Fruit fly (Drosophila melanogaster): Measurements from ENCODE around the gene CG14722.

Gene CG14722

DNA sequence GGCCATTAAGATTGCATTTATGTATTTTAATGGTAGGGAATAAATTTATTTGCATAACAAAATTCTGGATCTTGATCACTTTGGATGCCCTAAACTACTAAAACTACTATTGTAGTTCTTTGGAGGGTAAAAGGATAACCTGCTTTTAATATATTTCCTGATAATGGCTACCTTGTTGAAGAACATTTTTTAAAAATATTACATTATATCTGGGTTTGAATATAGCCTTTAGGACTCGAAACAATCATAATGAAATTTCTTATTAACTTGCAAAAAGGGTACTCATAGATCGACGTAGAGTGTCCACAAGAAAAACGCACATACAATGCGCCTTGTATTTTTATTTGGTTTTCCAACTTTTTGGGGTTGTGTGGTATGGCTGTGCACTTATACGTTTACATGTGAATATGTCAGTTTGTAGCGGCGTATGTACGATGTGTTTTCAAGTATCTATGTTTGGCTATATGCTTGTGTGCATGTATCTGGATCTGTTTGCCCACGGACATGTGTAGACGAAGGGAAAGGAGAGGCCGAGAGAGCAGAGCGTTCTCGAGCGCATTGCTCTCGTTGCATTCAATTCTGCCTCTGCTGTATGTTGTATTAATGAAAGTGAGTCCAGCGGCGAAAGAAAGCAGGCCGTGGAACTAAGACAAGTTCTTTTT, 37.8 kb downstream of the CG14722 start (continued):
- TF ChIP-seq ab (GFP tag; optimal IDR thresholded peaks at IDR 0.05) (peak; percentile 22), CG7786 (GFP tag; optimal IDR thresholded peaks at IDR 0.05) (peak; percentile 49), Tbp (GFP tag; optimal IDR thresholded peaks at IDR 0.05) (no peak), Xrp1 (GFP tag; IDR thresholded peaks at IDR 0.05) (peak; percentile 77), CG4730 (GFP tag; IDR thresholded peaks at IDR 0.05) (no peak), luna (GFP tag; optimal IDR thresholded peaks at IDR 0.05) (no peak), CG13123 (GFP tag; optimal IDR thresholded peaks at IDR 0.05) (peak; percentile 55), CG11093 (GFP tag; IDR thresholded peaks at IDR 0.05) (no peak), CG10431 (GFP tag; optimal IDR thresholded peaks at IDR 0.05) (peak; percentile 63), CG6765 (GFP tag; optimal IDR thresholded peaks at IDR 0.05) (no peak), ERR (GFP tag; optimal IDR thresholded peaks at IDR 0.05) (no peak), eyg (GFP tag; optimal IDR thresholded peaks at IDR 0.05) (no peak), CG32772 (GFP tag; IDR thresholded peaks at IDR 0.05) (0 out of 2 replicates have a peak, but pooled peaks have one; percentile 19), CG12155 (GFP tag; optimal IDR thresholded peaks at IDR 0.05) (no peak), CkIIα-i1 (GFP tag; IDR thresholded peaks at IDR 0.05) (no peak), B-H2 (GFP tag; optimal IDR thresholded peaks at IDR 0.05) (no peak), CG30403 (GFP tag; optimal IDR thresholded peaks at IDR 0.05) (peak; percentile 78), CG9932 (GFP tag; IDR thresholded peaks at IDR 0.05) (no peak), Drgx (GFP tag; IDR thresholded peaks at IDR 0.05) (peak; percentile 72), CG7839 (tag; optimal IDR thresholded peaks at IDR 0.05) (peak; percentile 84), CG8924 (tag; optimal IDR thresholded peaks at IDR 0.05) (peak; percentile 87), fd64A (GFP tag; optimal IDR thresholded peaks at IDR 0.05) (no peak), run (tag; optimal IDR thresholded peaks at IDR 0.05) (peak; percentile 46), CG16863 (GFP tag; optimal IDR thresholded peaks at IDR 0.05) (peak; percentile 59), grn (GFP tag; optimal IDR thresholded peaks at IDR 0.05) (peak; percentile 20), Oaz (GFP tag; IDR thresholded peaks at IDR 0.05) (no peak), cg (GFP tag; optimal IDR thresholded peaks at IDR 0.05) (peak; percentile 80), CG14667 (GFP tag; IDR thresholded peaks at IDR 0.05) (no peak), onecut (GFP tag; IDR thresholded peaks at IDR 0.05) (peak; percentile 65), ro (GFP tag; IDR thresholded peaks at IDR 0.05) (no peak), dati (GFP tag; IDR thresholded peaks at IDR 0.05) (no peak), CG8281 (tag; optimal IDR thresholded peaks at IDR 0.05) (peak; percentile 38), en (GFP tag; optimal IDR thresholded peaks at IDR 0.05) (peak; percentile 39), CG18764 (GFP tag; optimal IDR thresholded peaks at IDR 0.05) (peak; percentile 60), ci (GFP tag; IDR thresholded peaks at IDR 0.05) (peak; percentile 70; the same call in 1 of the 3 replicates), gsb (GFP tag; IDR thresholded peaks at IDR 0.05) (no peak), dan (GFP tag; IDR thresholded peaks at IDR 0.05) (no peak), BtbVII (GFP tag; optimal IDR thresholded peaks at IDR 0.05) (peak; percentile 49), CG2120 (GFP tag; optimal IDR thresholded peaks at IDR 0.05) (no peak), dmrt11E (tag; optimal IDR thresholded peaks at IDR 0.05) (peak; percentile 97), CG4404 (GFP tag; IDR thresholded peaks at IDR 0.05) (peak; percentile 65), CG12942 (GFP tag; optimal IDR thresholded peaks at IDR 0.05) (peak; percentile 49), D19B (GFP tag; optimal IDR thresholded peaks at IDR 0.05) (no peak), Jarid2 (GFP tag; optimal IDR thresholded peaks at IDR 0.05) (no peak), Side (GFP tag; optimal IDR thresholded peaks at IDR 0.05) (peak; percentile 38), unc-4 (GFP tag; IDR thresholded peaks at IDR 0.05; ENCODE audit: partially characterized antibody) (no peak), Fer1 (GFP tag; optimal IDR thresholded peaks at IDR 0.05) (no peak), Trl (optimal IDR thresholded peaks at IDR 0.05) (peak in 1 of 2 experiments; percentile 91), Trl (GFP tag; optimal IDR thresholded peaks at IDR 0.05) (peak; percentile 63)
